Worm (Caenorhabditis elegans) whole organism, L2 larva: ENCODE data around the gene polg-1.

Source experiments
- F13H6.1 ChIP-seq: sonication (generic microtip); optimal IDR thresholded peaks from 2 replicates; lab custom pipeline; 2016; ENCODE audit warnings: missing genetic modification characterization, missing compliant biosample characterization
- aly-2 ChIP-seq: fragments of 150-350 bp; optimal IDR thresholded peaks from 2 replicates; lab custom pipeline; 2014; ENCODE audit warnings: missing biosample characterization, missing genetic modification characterization
- ama-1 ChIP-seq: fragments of 150-350 bp; optimal IDR thresholded peaks from 2 replicates; lab custom pipeline; 2018; ENCODE audit warnings: inconsistent platforms
- ceh-82 ChIP-seq: fragments of 150-350 bp; optimal IDR thresholded peaks from 2 replicates; lab custom pipeline; 2014; ENCODE audit warnings: missing biosample characterization, missing genetic modification characterization
- elt-1 ChIP-seq: fragments of 150-350 bp; optimal IDR thresholded peaks from 2 replicates; lab custom pipeline; 2014; ENCODE audit warnings: missing biosample characterization, missing genetic modification characterization
- elt-3 ChIP-seq: sonication (generic microtip); optimal IDR thresholded peaks from 2 replicates; lab custom pipeline; 2017; ENCODE audit warnings: missing biosample characterization, missing genetic modification characterization
- lin-39 ChIP-seq: fragments of 150-350 bp; optimal IDR thresholded peaks from 2 replicates; lab custom pipeline; 2014; ENCODE audit warnings: missing biosample characterization, missing genetic modification reagents, missing genetic modification characterization
- mab-5 ChIP-seq: fragments of 150-350 bp; optimal IDR thresholded peaks from 2 replicates; lab custom pipeline; 2014; ENCODE audit warnings: missing biosample characterization, missing genetic modification characterization
- mdl-1 ChIP-seq, 2 experiments: fragments of 150-350 bp in 1 of 2; sonication (generic microtip) in 1 of 2; optimal IDR thresholded peaks; 2 replicates each; lab custom pipeline; 2017; ENCODE audit warnings: missing biosample characterization in 2 of 2, missing genetic modification characterization in 2 of 2
- nhr-237 ChIP-seq: fragments of 150-350 bp; optimal IDR thresholded peaks from 2 replicates; lab custom pipeline; 2014; ENCODE audit warnings: missing biosample characterization, missing genetic modification characterization
- snpc-4 ChIP-seq: fragments of 150-350 bp; optimal IDR thresholded peaks from 2 replicates; lab custom pipeline; 2014; ENCODE audit warnings: missing biosample characterization, missing genetic modification characterization
- ztf-11 ChIP-seq: sonication (generic microtip); optimal IDR thresholded peaks from 2 replicates; lab custom pipeline; 2017; ENCODE audit warnings: missing biosample characterization, missing genetic modification characterization

DNA sequence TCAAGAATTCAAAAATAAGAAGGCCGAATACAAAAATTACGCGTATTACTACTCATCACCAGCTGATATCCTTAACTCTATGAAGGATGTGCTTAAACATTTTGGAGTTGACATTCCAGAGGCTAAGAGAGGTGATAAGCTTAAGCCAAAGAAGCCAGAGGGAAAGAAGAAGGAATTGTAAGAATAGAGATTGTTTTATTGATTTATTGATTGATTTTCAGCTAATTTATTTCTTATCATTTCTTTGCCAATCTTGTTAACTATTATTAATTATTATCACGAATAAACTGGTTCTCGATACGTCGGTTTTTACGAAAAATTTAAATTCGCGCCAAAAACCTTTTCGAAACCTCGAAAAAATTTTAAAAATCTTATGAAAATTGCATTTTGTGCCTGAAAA lies 42.0 kb upstream of the polg-1 start:
- TF ChIP-seq snpc-4 (tag; lab: Kevin White, UChicago) (no peak), F13H6.1 (tag; lab: Kevin White, UChicago) (no peak), elt-3 (no peak), ama-1 (lab: Kevin White, UChicago) (no peak), nhr-237 (tag; lab: Kevin White, UChicago) (no peak), elt-1 (tag; lab: Kevin White, UChicago) (no peak), ztf-11 (no peak), mdl-1 (tag; optimal IDR thresholded peaks at IDR 0.05; lab: Kevin White, UChicago) (no peak), lin-39 (tag; lab: Kevin White, UChicago) (no peak), aly-2 (tag; lab: Kevin White, UChicago) (no peak), mab-5 (tag; lab: Kevin White, UChicago) (no peak), ceh-82 (tag; lab: Kevin White, UChicago) (no peak)
